Fruit fly (Drosophila melanogaster) whole organism, adult: ENCODE measurements around the gene dj-1beta.
A peak's percentile ranks its signal among the peaks of the same experiment; 100 is the strongest.

Experiments
- CG11617 ChIP-seq: fragments of 200-800 bp; sonication (Bioruptor generic); optimal IDR thresholded peaks from 2 replicates; lab custom pipeline; 2017; ENCODE audit warnings: mild to moderate bottlenecking, missing biosample characterization, missing genetic modification reagents, missing genetic modification characterization
- CG12768 ChIP-seq: fragments of 200-800 bp; sonication (Bioruptor generic); optimal IDR thresholded peaks from 2 replicates; lab custom pipeline; 2017; ENCODE audit warnings: missing biosample characterization, missing genetic modification characterization, mild to moderate bottlenecking, moderate library complexity, missing genetic modification reagents
- CG14711 ChIP-seq: fragments of 200-800 bp; sonication (Bioruptor generic); optimal IDR thresholded peaks from 2 replicates; lab custom pipeline; 2018; ENCODE audit warnings: missing biosample characterization, mild to moderate bottlenecking, missing genetic modification characterization, moderate library complexity
- CG1620 ChIP-seq: fragments of 200-800 bp; sonication (Bioruptor generic); optimal IDR thresholded peaks from 2 replicates; lab custom pipeline; 2016; ENCODE audit warnings: missing biosample characterization, missing genetic modification characterization
- CG33017 ChIP-seq: fragments of 200-800 bp; sonication (Bioruptor generic); optimal IDR thresholded peaks from 2 replicates; lab custom pipeline; 2018; ENCODE audit warnings: missing biosample characterization, mild to moderate bottlenecking, missing genetic modification characterization, moderate library complexity
- CG5204 ChIP-seq: fragments of 200-800 bp; sonication (Bioruptor generic); optimal IDR thresholded peaks from 2 replicates; lab custom pipeline; 2016; ENCODE audit warnings: missing biosample characterization, missing genetic modification characterization
- CG7045 ChIP-seq: fragments of 200-800 bp; sonication (Bioruptor generic); optimal IDR thresholded peaks from 2 replicates; lab custom pipeline; 2017; ENCODE audit warnings: missing biosample characterization, mild to moderate bottlenecking, missing genetic modification characterization
- CG7101 ChIP-seq: fragments of 200-800 bp; sonication (Bioruptor generic); optimal IDR thresholded peaks from 2 replicates; lab custom pipeline; 2018; ENCODE audit warnings: missing biosample characterization, mild to moderate bottlenecking, missing genetic modification characterization, moderate library complexity
- Clk ChIP-seq: fragments of 200-800 bp; sonication (Bioruptor generic); optimal IDR thresholded peaks from 2 replicates; lab custom pipeline; 2017; ENCODE audit warnings: missing biosample characterization, missing genetic modification characterization
- Crg-1 ChIP-seq: fragments of 200-800 bp; sonication (Bioruptor generic); optimal IDR thresholded peaks from 2 replicates; lab custom pipeline; 2016; ENCODE audit warnings: missing biosample characterization, missing genetic modification characterization
- Hr96 ChIP-seq: fragments of 200-800 bp; sonication (Bioruptor generic); optimal IDR thresholded peaks from 2 replicates; lab custom pipeline; 2016; ENCODE audit warnings: missing biosample characterization, missing genetic modification characterization
- Mnt ChIP-seq: fragments of 200-800 bp; sonication (Bioruptor generic); optimal IDR thresholded peaks from 2 replicates; lab custom pipeline; 2016; ENCODE audit warnings: missing biosample characterization, mild to moderate bottlenecking, missing genetic modification characterization
- bab1 ChIP-seq: fragments of 200-800 bp; sonication (Bioruptor generic); optimal IDR thresholded peaks from 3 replicates; lab custom pipeline; 2019; ENCODE audit warnings: missing biosample characterization, mild to moderate bottlenecking, missing genetic modification characterization, moderate library complexity
- cic ChIP-seq: fragments of 200-800 bp; sonication (Bioruptor generic); optimal IDR thresholded peaks from 2 replicates; lab custom pipeline; 2017; ENCODE audit warnings: missing biosample characterization, mild to moderate bottlenecking, missing genetic modification characterization, moderate library complexity
- cnc ChIP-seq, 2 experiments: fragments of >200 bp; optimal IDR thresholded peaks; 2 replicates each; lab custom pipeline; 2017
- kay ChIP-seq: fragments of 200-800 bp; sonication (Bioruptor generic); peaks from one replicate; lab custom pipeline; 2016; ENCODE audit warnings: missing biosample characterization, missing genetic modification characterization, borderline replicate concordance
- ovo ChIP-seq: fragments of 200-800 bp; sonication (Bioruptor generic); optimal IDR thresholded peaks from 2 replicates; lab custom pipeline; 2016; ENCODE audit warnings: missing biosample characterization, missing genetic modification characterization
- pad ChIP-seq: fragments of 200-800 bp; sonication (Bioruptor generic); optimal IDR thresholded peaks from 3 replicates; lab custom pipeline; 2017; ENCODE audit warnings: missing biosample characterization, missing genetic modification characterization, mild to moderate bottlenecking, moderate library complexity, missing genetic modification reagents
- tj ChIP-seq: fragments of 200-800 bp; sonication (Bioruptor generic); optimal IDR thresholded peaks from 3 replicates; lab custom pipeline; 2017; ENCODE audit warnings: missing biosample characterization, mild to moderate bottlenecking, missing genetic modification characterization, moderate library complexity
- toe ChIP-seq: fragments of 200-800 bp; sonication (Bioruptor generic); optimal IDR thresholded peaks from 2 replicates; lab custom pipeline; 2016; ENCODE audit warnings: missing biosample characterization, missing genetic modification characterization

dj-1beta gene

DNA sequence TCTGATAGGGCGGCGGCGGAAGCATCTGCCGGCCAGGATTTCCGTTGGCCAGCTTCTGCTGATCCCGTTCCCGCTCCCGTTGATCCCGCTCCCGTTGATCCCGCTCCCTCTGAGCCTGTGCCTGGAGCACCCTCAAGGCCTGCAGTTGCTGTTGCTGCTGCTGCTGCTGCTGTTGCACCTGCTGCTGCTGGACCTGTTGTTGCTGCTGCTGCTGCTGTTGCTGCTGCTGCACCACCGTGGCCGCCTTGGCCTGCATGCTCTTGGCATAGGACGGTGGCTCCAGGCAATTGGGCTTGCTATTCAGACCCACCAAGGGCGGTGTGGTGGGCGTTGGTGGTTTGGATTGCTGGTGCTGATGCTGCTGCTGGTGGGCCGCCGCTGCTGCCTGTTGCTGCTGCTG lies 14.0 kb upstream of the dj-1beta start:
- TF ChIP-seq CG11617 (GFP tag; lab: Kevin White, UChicago) (no peak), Clk (GFP tag; lab: Kevin White, UChicago) (no peak), kay (GFP tag; lab: Kevin White, UChicago) (no peak), ovo (no peak), toe (GFP tag; lab: Kevin White, UChicago) (no peak), CG14711 (tag; lab: Kevin White, UChicago) (no peak), CG1620 (GFP tag; lab: Kevin White, UChicago) (no peak)

DNA sequence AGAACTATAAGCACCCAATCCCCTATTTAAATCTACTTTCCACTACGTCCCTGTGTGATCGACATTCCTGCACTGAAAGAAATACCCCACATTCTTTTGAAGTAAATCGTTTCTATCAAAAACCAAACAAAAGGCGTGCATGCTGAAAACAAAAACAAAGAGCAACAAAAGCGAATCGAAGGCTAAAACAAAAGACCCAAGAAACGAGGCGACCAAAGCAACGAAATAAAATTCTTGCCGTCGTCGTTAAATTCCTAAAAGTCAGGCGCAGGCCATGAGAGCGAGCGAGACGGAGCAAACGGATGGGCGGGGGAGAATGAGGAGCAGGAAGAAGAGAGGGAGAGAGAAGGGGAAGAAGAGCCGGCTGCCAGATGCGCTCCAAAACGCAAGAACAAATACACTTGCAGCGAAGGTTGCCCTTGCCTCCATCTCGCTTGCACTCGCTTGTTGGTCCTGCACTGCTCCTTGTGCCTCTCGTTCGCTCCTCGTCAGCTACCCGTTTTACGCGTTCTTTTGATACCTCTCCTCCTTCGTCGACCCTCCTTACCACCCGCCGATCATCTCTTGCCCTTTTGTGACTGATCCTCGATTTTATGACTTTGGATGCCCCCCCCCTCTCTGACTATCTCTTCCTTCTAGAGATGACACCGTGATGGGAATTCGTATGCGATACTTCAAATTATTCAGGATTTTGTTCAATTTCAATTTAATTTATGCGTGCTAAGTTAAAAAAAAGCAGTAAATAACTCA lies 12.2 kb upstream of the dj-1beta start:
- TF ChIP-seq tj (GFP tag; lab: Kevin White, UChicago), result peak; percentile 88
- no peak for TF ChIP-seq cic (GFP tag; lab: Kevin White, UChicago)
- TF ChIP-seq pad (GFP tag; lab: Kevin White, UChicago), result peak; percentile 67

DNA sequence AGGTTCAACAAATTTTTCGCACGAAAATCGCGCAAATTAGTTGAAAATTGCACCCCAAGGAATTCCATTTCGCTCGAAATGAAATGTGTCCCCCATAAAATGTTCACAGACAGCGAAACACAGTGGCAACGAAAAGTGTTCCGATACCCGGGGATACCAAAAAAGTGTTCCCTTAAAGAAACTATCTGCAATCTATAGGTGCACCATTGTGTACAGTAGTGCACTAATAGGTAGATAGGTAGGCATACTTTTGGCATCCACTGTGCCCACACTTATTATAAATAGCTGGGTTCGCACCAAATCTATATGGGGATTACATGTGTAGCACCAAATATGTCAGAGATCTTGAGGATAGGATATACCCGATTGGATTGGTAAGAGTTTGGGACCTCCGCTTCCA lies 10.2 kb upstream of the dj-1beta start:
- TF ChIP-seq kay (GFP tag; lab: Kevin White, UChicago), result no peak
- no peak for TF ChIP-seq CG5204 (GFP tag; lab: Kevin White, UChicago)
- TF ChIP-seq CG1620 (GFP tag; lab: Kevin White, UChicago), result no peak
- TF ChIP-seq tj (GFP tag; lab: Kevin White, UChicago), result no peak
- TF ChIP-seq CG7101 (tag; lab: Kevin White, UChicago), result no peak
- no peak for TF ChIP-seq CG7045
- TF ChIP-seq CG11617 (GFP tag; lab: Kevin White, UChicago), result no peak
- TF ChIP-seq Mnt (GFP tag; lab: Kevin White, UChicago), result no peak
- no peak for TF ChIP-seq CG12768 (GFP tag; lab: Kevin White, UChicago)
- TF ChIP-seq Crg-1 (GFP tag; lab: Kevin White, UChicago), result no peak
- no peak for TF ChIP-seq CG14711 (tag; lab: Kevin White, UChicago)
- no peak for TF ChIP-seq cnc (optimal IDR thresholded peaks at IDR 0.05; lab: Kevin White, UChicago)
- TF ChIP-seq toe (GFP tag; lab: Kevin White, UChicago), result no peak

DNA sequence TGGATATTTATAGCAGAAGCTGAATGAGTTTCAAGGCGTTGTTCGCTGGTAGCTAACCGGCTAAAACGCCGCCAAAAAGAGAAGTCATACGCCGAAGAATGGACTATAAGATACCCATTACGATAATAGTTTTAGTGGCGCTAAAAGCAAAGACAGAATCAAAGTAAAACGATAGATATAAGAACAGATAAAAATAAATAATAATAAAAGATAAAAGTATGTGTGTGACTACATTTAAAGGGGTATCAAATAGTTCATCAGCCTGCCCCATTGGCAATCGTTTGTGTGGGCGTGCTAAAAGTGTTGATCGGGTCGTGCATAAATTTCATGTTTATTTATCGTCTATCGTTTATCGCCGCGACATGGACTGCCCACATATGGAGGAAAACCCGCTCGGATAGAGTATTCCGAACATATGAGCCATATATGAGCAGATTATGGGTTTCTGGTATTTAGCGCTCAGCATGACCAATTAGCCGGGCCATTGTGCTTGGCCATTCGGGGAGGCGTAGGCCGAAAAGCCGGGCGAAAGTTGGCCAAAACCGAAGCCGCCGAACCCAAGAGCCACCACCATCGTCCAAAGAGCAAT lies 9.5 kb upstream of the dj-1beta start:
- TF ChIP-seq CG12768 (GFP tag; lab: Kevin White, UChicago) (no peak), CG7101 (tag; lab: Kevin White, UChicago) (no peak), bab1 (no peak), CG14711 (tag; lab: Kevin White, UChicago) (no peak), CG5204 (GFP tag; lab: Kevin White, UChicago) (no peak), cnc (optimal IDR thresholded peaks at IDR 0.05; lab: Kevin White, UChicago) (no peak), toe (GFP tag; lab: Kevin White, UChicago) (no peak), CG7045 (no peak), ovo (no peak), CG1620 (GFP tag; lab: Kevin White, UChicago) (no peak), tj (GFP tag; lab: Kevin White, UChicago) (no peak), Mnt (GFP tag; lab: Kevin White, UChicago) (no peak)

DNA sequence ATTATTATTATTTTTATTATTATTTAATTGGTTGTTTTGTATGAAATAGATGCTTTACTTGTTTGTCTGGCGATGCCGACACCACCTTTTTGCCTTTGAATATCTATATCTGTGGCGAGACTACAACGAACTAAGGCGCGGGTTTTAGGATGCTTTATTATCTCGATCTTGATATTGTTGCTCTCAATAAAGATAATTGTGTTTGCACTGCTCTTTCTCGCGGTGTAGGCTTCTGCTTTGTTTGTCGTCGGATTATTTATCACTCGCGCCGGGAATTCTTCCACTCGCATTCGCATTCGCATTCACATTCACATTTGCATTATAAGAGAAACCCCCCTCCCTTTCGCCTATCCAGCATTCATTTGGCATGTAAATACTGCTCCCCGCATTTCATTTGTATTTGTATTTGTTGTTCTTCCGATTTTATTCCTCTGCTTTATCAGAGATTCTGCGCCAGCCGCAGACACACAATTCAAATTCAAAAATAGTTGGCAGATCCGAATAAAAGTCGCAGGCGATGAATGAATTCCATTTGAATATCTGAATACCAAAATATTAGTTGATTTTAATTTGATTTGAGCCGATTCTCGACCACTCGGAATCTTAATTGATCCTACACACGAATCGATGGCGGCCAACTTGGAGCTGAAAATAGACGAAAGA lies 6.5 kb upstream of the dj-1beta start:
- TF ChIP-seq bab1 (no peak), cic (GFP tag; lab: Kevin White, UChicago) (peak; percentile 81), CG1620 (GFP tag; lab: Kevin White, UChicago) (no peak), toe (GFP tag; lab: Kevin White, UChicago) (no peak), pad (GFP tag; lab: Kevin White, UChicago) (peak; percentile 5), ovo (peak; percentile 54), tj (GFP tag; lab: Kevin White, UChicago) (peak; percentile 39), CG7101 (tag; lab: Kevin White, UChicago) (peak; percentile 65), CG7045 (peak; percentile 55), Crg-1 (GFP tag; lab: Kevin White, UChicago) (peak; percentile 47), Mnt (GFP tag; lab: Kevin White, UChicago) (peak; percentile 59), CG33017 (tag; lab: Kevin White, UChicago) (peak; percentile 66), CG14711 (tag; lab: Kevin White, UChicago) (peak; percentile 17), Clk (GFP tag; lab: Kevin White, UChicago) (no peak), CG12768 (GFP tag; lab: Kevin White, UChicago) (peak; percentile 75), CG5204 (GFP tag; lab: Kevin White, UChicago) (no peak), cnc (optimal IDR thresholded peaks at IDR 0.05; lab: Kevin White, UChicago) (no peak), kay (GFP tag; lab: Kevin White, UChicago) (peak; percentile 78), CG11617 (GFP tag; lab: Kevin White, UChicago) (peak; percentile 63), Hr96 (GFP tag; lab: Kevin White, UChicago) (peak; percentile 26)

DNA sequence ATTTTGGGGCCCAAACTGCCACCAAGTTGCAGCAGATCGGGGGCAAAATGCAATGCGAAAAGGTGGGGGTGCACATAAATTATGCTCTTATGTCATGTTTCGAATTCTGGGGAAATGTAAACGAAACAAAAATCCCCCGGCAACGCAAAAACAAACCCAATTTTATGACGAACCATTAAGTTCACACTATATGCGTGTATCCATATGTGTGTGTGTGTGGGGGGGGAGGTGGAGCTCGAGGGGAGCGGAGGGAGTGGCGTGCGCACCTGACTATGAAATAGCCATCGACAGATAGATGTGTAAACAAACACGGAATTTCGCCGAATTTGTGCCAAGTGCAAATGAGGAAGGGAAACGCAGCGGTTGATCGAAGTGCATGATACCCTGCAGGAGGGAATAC lies 5.5 kb upstream of the dj-1beta start:
- TF ChIP-seq ovo, result no peak
- TF ChIP-seq cic (GFP tag; lab: Kevin White, UChicago), result no peak
- TF ChIP-seq CG7045, result no peak
- no peak for TF ChIP-seq Clk (GFP tag; lab: Kevin White, UChicago)
- no peak for TF ChIP-seq CG14711 (tag; lab: Kevin White, UChicago)
- TF ChIP-seq CG12768 (GFP tag; lab: Kevin White, UChicago), result no peak
- no peak for TF ChIP-seq bab1
